Worm (Caenorhabditis elegans) whole organism, L1 larva: ENCODE data around the gene elo-1.

ENCODE experiments used
- alr-1 ChIP-seq: fragments of 200-800 bp; sonication (Bioruptor generic); optimal IDR thresholded peaks from 2 replicates; lab custom pipeline; 2018; ENCODE audit warnings: borderline replicate concordance, mild to moderate bottlenecking, missing genetic modification characterization, missing compliant biosample characterization
- blmp-1 ChIP-seq: fragments of 150-350 bp; optimal IDR thresholded peaks from 2 replicates; lab custom pipeline; 2014; ENCODE audit warnings: missing biosample characterization, missing genetic modification characterization
- ceh-82 ChIP-seq, 3 experiments: fragments of 150-350 bp in 1 of 3; sonication (generic microtip) in 2 of 3; optimal IDR thresholded peaks; 2 replicates each; lab custom pipeline; 2014 to 2017; ENCODE audit warnings: missing biosample characterization in 3 of 3, missing genetic modification characterization in 3 of 3
- ces-1 ChIP-seq: fragments of 150-350 bp; optimal IDR thresholded peaks from 2 replicates; lab custom pipeline; 2014; ENCODE audit warnings: missing biosample characterization, missing genetic modification reagents, missing genetic modification characterization
- dpl-1 ChIP-seq, 3 experiments: fragments of 150-350 bp in 2 of 3; sonication (generic microtip) in 1 of 3; optimal IDR thresholded peaks; 2 replicates each; lab custom pipeline; 2014 to 2017; ENCODE audit warnings: missing biosample characterization in 3 of 3, missing genetic modification characterization in 3 of 3, missing genetic modification reagents in 3 of 3
- dsc-1 ChIP-seq: sonication (generic microtip); optimal IDR thresholded peaks from 2 replicates; lab custom pipeline; 2016; ENCODE audit warnings: mild to moderate bottlenecking, missing genetic modification characterization, missing compliant biosample characterization
- efl-1 ChIP-seq, 4 experiments: fragments of 150-350 bp; optimal IDR thresholded peaks in 3 of 4; peaks in 1 of 4; 1 replicate in 1 of 4; 2 replicates in 3 of 4; lab custom pipeline; 2014; ENCODE audit warnings: missing biosample characterization in 2 of 4, missing genetic modification characterization in 2 of 4, missing genetic modification reagents in 2 of 4
- egl-13 ChIP-seq: sonication (generic microtip); optimal IDR thresholded peaks from 2 replicates; lab custom pipeline; 2016; ENCODE audit warnings: missing genotype, missing genetic modification reagents, missing genetic modification characterization, missing compliant biosample characterization
- elt-2 ChIP-seq: sonication (generic microtip); optimal IDR thresholded peaks from 2 replicates; lab custom pipeline; 2016; ENCODE audit warnings: missing genetic modification characterization, mild to moderate bottlenecking, inconsistent platforms, missing compliant biosample characterization, missing genetic modification reagents
- fkh-4 ChIP-seq: sonication (generic microtip); optimal IDR thresholded peaks from 2 replicates; lab custom pipeline; 2016; ENCODE audit warnings: missing compliant biosample characterization, missing genetic modification characterization, borderline replicate concordance
- fkh-8 ChIP-seq: sonication (generic microtip); optimal IDR thresholded peaks from 2 replicates; lab custom pipeline; 2016; ENCODE audit warnings: mild to moderate bottlenecking, missing genetic modification characterization, missing compliant biosample characterization
- hlh-17 ChIP-seq: fragments of 200-800 bp; sonication (Bioruptor generic); optimal IDR thresholded peaks from 2 replicates; lab custom pipeline; 2018; ENCODE audit warnings: missing genetic modification characterization, mild to moderate bottlenecking, missing compliant biosample characterization, moderate library complexity, borderline replicate concordance
- lin-13 ChIP-seq: fragments of 150-350 bp; optimal IDR thresholded peaks from 2 replicates; lab custom pipeline; 2014; ENCODE audit warnings: missing biosample characterization, missing genetic modification reagents, missing genetic modification characterization
- lin-14 ChIP-seq: fragments of 200-800 bp; sonication (Bioruptor generic); optimal IDR thresholded peaks from 2 replicates; lab custom pipeline; 2018; ENCODE audit warnings: mild to moderate bottlenecking, missing genetic modification characterization, moderate library complexity, missing compliant biosample characterization
- lin-15B ChIP-seq: fragments of 150-350 bp; sonication (generic microtip); optimal IDR thresholded peaks from 3 replicates; lab custom pipeline; 2014; ENCODE audit warnings: missing biosample characterization, missing genetic modification characterization
- lin-35 ChIP-seq, 2 experiments: fragments of 150-350 bp; optimal IDR thresholded peaks; 2 replicates each; lab custom pipeline; 2014; ENCODE audit warnings: missing biosample characterization in 2 of 2, missing genetic modification characterization in 2 of 2, missing genetic modification reagents in 2 of 2
- mdl-1 ChIP-seq, 2 experiments: fragments of 150-350 bp; optimal IDR thresholded peaks; 2 replicates each; lab custom pipeline; 2014 to 2017; ENCODE audit warnings: missing biosample characterization in 2 of 2, missing genetic modification characterization in 2 of 2, inconsistent platforms in 1 of 2
- mef-2 ChIP-seq: fragments of 150-350 bp; optimal IDR thresholded peaks from 2 replicates; lab custom pipeline; 2014; ENCODE audit warnings: missing biosample characterization, missing genetic modification characterization
- mep-1 ChIP-seq: fragments of 150-350 bp; optimal IDR thresholded peaks from 2 replicates; lab custom pipeline; 2014; ENCODE audit warnings: missing biosample characterization, missing genetic modification characterization
- nhr-12 ChIP-seq: sonication (generic microtip); optimal IDR thresholded peaks from 2 replicates; lab custom pipeline; 2017; ENCODE audit warnings: missing biosample characterization, missing genetic modification characterization
- nhr-20 ChIP-seq: sonication (generic microtip); optimal IDR thresholded peaks from 2 replicates; lab custom pipeline; 2016; ENCODE audit warnings: mild to moderate bottlenecking, missing genetic modification characterization, missing compliant biosample characterization
- nhr-76 ChIP-seq: sonication (generic microtip); optimal IDR thresholded peaks from 2 replicates; lab custom pipeline; 2017; ENCODE audit warnings: missing biosample characterization, missing genetic modification characterization
- nhr-85 ChIP-seq: sonication (generic microtip); peaks from one replicate; lab custom pipeline; 2016; ENCODE audit warnings: missing genetic modification characterization, inconsistent platforms, missing compliant biosample characterization
- nhr-90 ChIP-seq: sonication (generic microtip); optimal IDR thresholded peaks from 2 replicates; lab custom pipeline; 2016; ENCODE audit warnings: mild to moderate bottlenecking, missing genetic modification characterization, missing compliant biosample characterization; ENCODE audit not compliant: poor library complexity
- pag-3 ChIP-seq: sonication (generic microtip); optimal IDR thresholded peaks from 2 replicates; lab custom pipeline; 2017; ENCODE audit warnings: missing genetic modification characterization, mild to moderate bottlenecking, missing compliant biosample characterization, antibody characterized with exemption, borderline replicate concordance; ENCODE audit not compliant: insufficient read depth
- pqm-1 ChIP-seq: sonication (generic microtip); optimal IDR thresholded peaks from 3 replicates; lab custom pipeline; 2017; ENCODE audit warnings: missing biosample characterization, missing genetic modification characterization
- rnt-1 ChIP-seq: sonication (generic microtip); optimal IDR thresholded peaks from 2 replicates; lab custom pipeline; 2016; ENCODE audit warnings: mild to moderate bottlenecking, missing genetic modification characterization, moderate library complexity, missing compliant biosample characterization
- skn-1 ChIP-seq: fragments of 150-350 bp; optimal IDR thresholded peaks from 2 replicates; lab custom pipeline; 2014; ENCODE audit warnings: missing biosample characterization, missing genetic modification characterization
- sptf-1 ChIP-seq: fragments of 150-350 bp; optimal IDR thresholded peaks from 2 replicates; lab custom pipeline; 2014; ENCODE audit warnings: missing biosample characterization, missing genetic modification characterization
- swsn-7 ChIP-seq: sonication (generic microtip); optimal IDR thresholded peaks from 2 replicates; lab custom pipeline; 2016; ENCODE audit warnings: missing genetic modification characterization, missing compliant biosample characterization
- tlp-1 ChIP-seq: fragments of 150-350 bp; optimal IDR thresholded peaks from 2 replicates; lab custom pipeline; 2014; ENCODE audit warnings: missing biosample characterization, missing genetic modification characterization
- unc-130 ChIP-seq: fragments of 150-350 bp; optimal IDR thresholded peaks from 2 replicates; lab custom pipeline; 2017; ENCODE audit warnings: missing biosample characterization, missing genetic modification characterization, inconsistent platforms
- unc-86 ChIP-seq: sonication (generic microtip); optimal IDR thresholded peaks from 2 replicates; lab custom pipeline; 2016; ENCODE audit warnings: missing genetic modification characterization, missing compliant biosample characterization
- vab-15 ChIP-seq: sonication (generic microtip); optimal IDR thresholded peaks from 2 replicates; lab custom pipeline; 2017; ENCODE audit warnings: missing genotype, mild to moderate bottlenecking, missing genetic modification characterization, missing compliant biosample characterization
- xbp-1 ChIP-seq: sonication (generic microtip); optimal IDR thresholded peaks from 2 replicates; lab custom pipeline; 2016; ENCODE audit warnings: missing genetic modification characterization, missing compliant biosample characterization
- zag-1 ChIP-seq: fragments of 150-350 bp; optimal IDR thresholded peaks from 2 replicates; lab custom pipeline; 2014; ENCODE audit warnings: missing biosample characterization, missing genetic modification characterization

The elo-1 gene

ce11 chrIV:9511221-9511638, 14.9 kb upstream of the elo-1 start (continued):
- TF ChIP-seq vab-15, result no peak
- peak; percentile 59 for TF ChIP-seq skn-1 (tag; lab: Kevin White, UChicago)
- TF ChIP-seq lin-15B (tag; lab: Kevin White, UChicago), result peak; percentile 45
- TF ChIP-seq zag-1, result no peak
- no peak for TF ChIP-seq nhr-12 (tag; lab: Kevin White, UChicago)
- TF ChIP-seq ceh-82 (tag; optimal IDR thresholded peaks at IDR 0.05; lab: Kevin White, UChicago), result peak; percentile 84 to 87 (median 86)
- TF ChIP-seq dpl-1 (GFP tag; optimal IDR thresholded peaks at IDR 0.05; lab: Kevin White, UChicago), result peak; percentile 33 to 54 (median 48)
- peak; percentile 70 for TF ChIP-seq lin-13 (GFP tag; lab: Kevin White, UChicago)
- peak; percentile 89 for TF ChIP-seq nhr-20 (tag; lab: Kevin White, UChicago)
- TF ChIP-seq ces-1 (GFP tag; lab: Kevin White, UChicago), result no peak
- peak in 1 of 2 experiments; percentile 76 for TF ChIP-seq mdl-1 (tag; optimal IDR thresholded peaks at IDR 0.05; lab: Kevin White, UChicago)
- no peak for TF ChIP-seq pag-3 (tag; lab: Kevin White, UChicago)
- peak; percentile 74 for TF ChIP-seq mep-1 (tag; lab: Kevin White, UChicago)
- peak; percentile 91 for TF ChIP-seq dsc-1
- no peak for TF ChIP-seq sptf-1 (tag; lab: Kevin White, UChicago)
- TF ChIP-seq pqm-1 (tag; lab: Kevin White, UChicago), result no peak
- peak; percentile 72 for TF ChIP-seq egl-13 (tag; lab: Kevin White, UChicago)
- peak; percentile 7 for TF ChIP-seq unc-130
- no peak for TF ChIP-seq elt-2 (tag; lab: Kevin White, UChicago)
- TF ChIP-seq unc-86 (tag; lab: Kevin White, UChicago), result peak; percentile 82
- peak; percentile 48 for TF ChIP-seq mef-2 (tag; lab: Kevin White, UChicago)
- TF ChIP-seq fkh-4 (tag; lab: Kevin White, UChicago), result peak; percentile 13
- TF ChIP-seq hlh-17 (GFP tag; lab: Kevin White, UChicago), result no peak
- peak; percentile 96 for TF ChIP-seq nhr-85 (tag; lab: Kevin White, UChicago)
- TF ChIP-seq lin-14, result peak; percentile 89
- TF ChIP-seq xbp-1, result peak; percentile 91
- no peak for TF ChIP-seq tlp-1 (tag; lab: Kevin White, UChicago)
- TF ChIP-seq nhr-76 (tag; lab: Kevin White, UChicago), result no peak
- peak; percentile 89 for TF ChIP-seq nhr-90 (tag; lab: Kevin White, UChicago)
- peak; percentile 84 for TF ChIP-seq fkh-8 (tag; lab: Kevin White, UChicago)
- peak; percentile 57 to 75 for TF ChIP-seq lin-35 (GFP tag; optimal IDR thresholded peaks at IDR 0.05; lab: Kevin White, UChicago)
- TF ChIP-seq, all 84 proteins: peak for 57

DNA sequence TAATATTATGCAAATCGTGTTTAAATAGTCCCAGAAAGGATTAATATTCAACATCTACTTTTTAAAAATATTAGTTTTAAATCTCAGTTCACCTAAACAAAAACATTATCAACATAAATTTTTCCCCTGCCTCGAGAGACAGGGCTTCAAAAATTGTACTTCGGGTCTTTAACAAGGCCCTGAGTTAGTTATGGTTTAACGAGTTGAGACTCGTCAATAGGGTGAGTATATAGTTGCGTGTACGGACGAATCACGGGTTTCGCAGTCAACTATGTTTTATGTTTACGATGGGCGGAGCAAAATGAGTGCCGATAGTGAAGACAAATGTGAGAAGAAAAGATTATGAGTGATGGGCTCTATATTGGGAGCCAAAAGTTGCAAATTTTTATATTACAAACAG, 14.5 kb upstream of the elo-1 start:
- TF ChIP-seq efl-1 (optimal IDR thresholded peaks at IDR 0.05; lab: Kevin White, UChicago) (no peak), efl-1 (GFP tag; optimal IDR thresholded peaks at IDR 0.05 in 1 of 2; lab: Kevin White, UChicago) (peak in 1 of 2 experiments; percentile 79), nhr-90 (tag; lab: Kevin White, UChicago) (no peak), ceh-82 (tag; optimal IDR thresholded peaks at IDR 0.05; lab: Kevin White, UChicago) (peak in 2 of 3 experiments; percentile 3 to 14), dpl-1 (GFP tag; optimal IDR thresholded peaks at IDR 0.05; lab: Kevin White, UChicago) (no peak), rnt-1 (tag; lab: Kevin White, UChicago) (peak; percentile 15), pag-3 (tag; lab: Kevin White, UChicago) (no peak), elt-2 (tag; lab: Kevin White, UChicago) (peak; percentile 55), dsc-1 (no peak), swsn-7 (tag; lab: Kevin White, UChicago) (no peak)

DNA sequence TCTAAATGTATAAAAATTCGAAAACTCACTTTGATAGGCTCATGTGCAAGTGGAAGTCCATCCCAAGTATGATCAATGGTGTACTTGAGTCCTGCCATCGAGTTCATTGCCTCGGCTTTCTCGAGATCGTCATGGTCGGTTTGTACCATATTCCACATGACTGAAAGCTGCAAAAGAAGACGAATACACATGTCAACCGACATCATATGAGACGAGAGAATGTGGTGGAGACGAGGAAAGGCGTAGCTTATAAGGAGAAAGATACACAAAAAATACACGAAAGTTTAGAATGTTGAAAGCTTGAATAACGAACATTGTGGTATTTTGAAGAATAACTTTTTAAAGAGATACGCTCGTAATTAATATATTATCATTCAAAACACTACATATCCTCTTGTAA, 13.3 kb upstream of the elo-1 start, which contains the start of gene C33A12.3:
Gene C33A12.3, minus strand, starts transcription at position 167 of the 400 bp plus-strand sequence.
- TF ChIP-seq blmp-1 (tag; lab: Kevin White, UChicago), result no peak
- TF ChIP-seq alr-1 (tag; lab: Kevin White, UChicago), result peak; percentile 51
- TF ChIP-seq lin-35 (GFP tag; optimal IDR thresholded peaks at IDR 0.05; lab: Kevin White, UChicago), result peak in 1 of 2 experiments; percentile 8
- TF ChIP-seq efl-1 (optimal IDR thresholded peaks at IDR 0.05; lab: Kevin White, UChicago), result no peak
- TF ChIP-seq efl-1 (GFP tag; optimal IDR thresholded peaks at IDR 0.05 in 1 of 2; lab: Kevin White, UChicago), result peak in 1 of 2 experiments; percentile 88
- TF ChIP-seq, all 84 proteins: peak for 3
